Worm (Caenorhabditis elegans): ENCODE results near the gene mboa-7.

mboa-7 gene

ce11 chrX:10533447-10533846, 9.1 kb upstream of the mboa-7 start, which contains the start of gene glo-3:
TSS of gene glo-3 (plus strand) at chrX:10533699.
- TF ChIP-seq W03F9.2 (tag; optimal IDR thresholded peaks at IDR 0.05) (no peak), him-1 (tag; optimal IDR thresholded peaks at IDR 0.05) (no peak)

ce11 chrX:10532180-10532833, 7.9 kb upstream of the mboa-7 start:
- no peak for TF ChIP-seq him-1 (tag; optimal IDR thresholded peaks at IDR 0.05)
- TF ChIP-seq dao-5 (tag; optimal IDR thresholded peaks at IDR 0.05), result no peak
- no peak for TF ChIP-seq W03F9.2 (tag; optimal IDR thresholded peaks at IDR 0.05)

ce11 chrX:10528993-10529392, 4.6 kb upstream of the mboa-7 start, which contains the start of the genes F14F3.5 and slcf-1:
TSS of gene F14F3.5 (minus strand) at chrX:10529226.
TSS of gene slcf-1 (plus strand) at chrX:10529294.
- no peak for TF ChIP-seq W03F9.2 (tag; optimal IDR thresholded peaks at IDR 0.05)
- TF ChIP-seq dao-5 (tag; optimal IDR thresholded peaks at IDR 0.05), result no peak
- TF ChIP-seq him-1 (tag; optimal IDR thresholded peaks at IDR 0.05), result no peak

ce11 chrX:10527414-10527813, 3.0 kb upstream of the mboa-7 start:
- TF ChIP-seq him-1 (tag; optimal IDR thresholded peaks at IDR 0.05) (no peak), dao-5 (tag; optimal IDR thresholded peaks at IDR 0.05) (no peak), W03F9.2 (tag; optimal IDR thresholded peaks at IDR 0.05) (no peak)

ce11 chrX:10521313-10521712, 3.1 kb downstream of the mboa-7 start, which contains the start of gene F14F3.4:
TSS of gene F14F3.4 (minus strand) at chrX:10521413.
- TF ChIP-seq him-1 (tag; optimal IDR thresholded peaks at IDR 0.05), result no peak
- no peak for TF ChIP-seq W03F9.2 (tag; optimal IDR thresholded peaks at IDR 0.05)
- TF ChIP-seq dao-5 (tag; optimal IDR thresholded peaks at IDR 0.05), result no peak

- no peak for TF ChIP-seq dao-5 (tag; optimal IDR thresholded peaks at IDR 0.05)
- no peak for TF ChIP-seq W03F9.2 (tag; optimal IDR thresholded peaks at IDR 0.05)
- no peak for TF ChIP-seq him-1 (tag; optimal IDR thresholded peaks at IDR 0.05)
Observed at ce11 chrX:10520185-10520584, 4.2 kb downstream of the mboa-7 start.

- no peak for TF ChIP-seq dao-5 (tag; optimal IDR thresholded peaks at IDR 0.05)
- TF ChIP-seq him-1 (tag; optimal IDR thresholded peaks at IDR 0.05), result no peak
- TF ChIP-seq W03F9.2 (tag; optimal IDR thresholded peaks at IDR 0.05), result no peak
Observed at ce11 chrX:10516549-10516948, 7.8 kb downstream of the mboa-7 start.

- no peak for TF ChIP-seq dao-5 (tag; optimal IDR thresholded peaks at IDR 0.05)
- TF ChIP-seq him-1 (tag; optimal IDR thresholded peaks at IDR 0.05), result no peak
- no peak for TF ChIP-seq W03F9.2 (tag; optimal IDR thresholded peaks at IDR 0.05)
Observed at ce11 chrX:10514834-10515233, 9.5 kb downstream of the mboa-7 start.

ce11 chrX:10514056-10514455, 10.3 kb downstream of the mboa-7 start:
- no peak for TF ChIP-seq W03F9.2 (tag; optimal IDR thresholded peaks at IDR 0.05)
- no peak for TF ChIP-seq dao-5 (tag; optimal IDR thresholded peaks at IDR 0.05)
- TF ChIP-seq him-1 (tag; optimal IDR thresholded peaks at IDR 0.05), result no peak

ce11 chrX:10507971-10508370, 16.4 kb downstream of the mboa-7 start:
- TF ChIP-seq dao-5 (tag; optimal IDR thresholded peaks at IDR 0.05), result no peak
- no peak for TF ChIP-seq W03F9.2 (tag; optimal IDR thresholded peaks at IDR 0.05)
- TF ChIP-seq him-1 (tag; optimal IDR thresholded peaks at IDR 0.05), result no peak

- TF ChIP-seq dao-5 (tag; optimal IDR thresholded peaks at IDR 0.05) (no peak), him-1 (tag; optimal IDR thresholded peaks at IDR 0.05) (no peak), W03F9.2 (tag; optimal IDR thresholded peaks at IDR 0.05) (no peak)
Observed at ce11 chrX:10505193-10505592, 19.2 kb downstream of the mboa-7 start.

- TF ChIP-seq dao-5 (tag; optimal IDR thresholded peaks at IDR 0.05) (no peak), him-1 (tag; optimal IDR thresholded peaks at IDR 0.05) (no peak), W03F9.2 (tag; optimal IDR thresholded peaks at IDR 0.05) (no peak)
Observed at ce11 chrX:10503393-10503792, 21.0 kb downstream of the mboa-7 start.

ce11 chrX:10499590-10499989, 24.8 kb downstream of the mboa-7 start, which contains the start of gene vab-3:
TSS of gene vab-3 (plus strand) at chrX:10499890.
- TF ChIP-seq dao-5 (tag; optimal IDR thresholded peaks at IDR 0.05) (no peak), him-1 (tag; optimal IDR thresholded peaks at IDR 0.05) (no peak), W03F9.2 (tag; optimal IDR thresholded peaks at IDR 0.05) (no peak)

- TF ChIP-seq W03F9.2 (tag; optimal IDR thresholded peaks at IDR 0.05) (no peak), dao-5 (tag; optimal IDR thresholded peaks at IDR 0.05) (no peak), him-1 (tag; optimal IDR thresholded peaks at IDR 0.05) (no peak)
Observed at ce11 chrX:10491875-10492523, 32.4 kb downstream of the mboa-7 start.

All from whole organism, L4/young adult.